Worm (Caenorhabditis elegans) whole organism, L1 larva: Measurements from ENCODE around the gene F13E9.15.

Experiments
- aha-1 ChIP-seq: fragments of 150-350 bp; optimal IDR thresholded peaks from 2 replicates; lab custom pipeline; 2014; ENCODE audit warnings: missing biosample characterization, missing genetic modification characterization
- hpl-2 ChIP-seq: fragments of 150-350 bp; optimal IDR thresholded peaks from 2 replicates; lab custom pipeline; 2014; ENCODE audit warnings: missing biosample characterization, missing genetic modification reagents, missing genetic modification characterization
- mdl-1 ChIP-seq, 2 experiments: fragments of 150-350 bp; optimal IDR thresholded peaks; 2 replicates each; lab custom pipeline; 2014 to 2017; ENCODE audit warnings: missing biosample characterization in 2 of 2, missing genetic modification characterization in 2 of 2, inconsistent platforms in 1 of 2
- nhr-84 ChIP-seq: sonication (generic microtip); optimal IDR thresholded peaks from 2 replicates; lab custom pipeline; 2017; ENCODE audit warnings: missing biosample characterization, missing genetic modification characterization

ce11 chrIV:10934786-10935185 lies 45.1 kb upstream of the F13E9.15 start:
- TF ChIP-seq hpl-2 (no peak), nhr-84 (tag; lab: Kevin White, UChicago) (no peak), mdl-1 (tag; optimal IDR thresholded peaks at IDR 0.05; lab: Kevin White, UChicago) (no peak), aha-1 (tag; lab: Kevin White, UChicago) (no peak)
